Worm (Caenorhabditis elegans): ENCODE results near the gene pes-1.

The pes-1 gene

DNA sequence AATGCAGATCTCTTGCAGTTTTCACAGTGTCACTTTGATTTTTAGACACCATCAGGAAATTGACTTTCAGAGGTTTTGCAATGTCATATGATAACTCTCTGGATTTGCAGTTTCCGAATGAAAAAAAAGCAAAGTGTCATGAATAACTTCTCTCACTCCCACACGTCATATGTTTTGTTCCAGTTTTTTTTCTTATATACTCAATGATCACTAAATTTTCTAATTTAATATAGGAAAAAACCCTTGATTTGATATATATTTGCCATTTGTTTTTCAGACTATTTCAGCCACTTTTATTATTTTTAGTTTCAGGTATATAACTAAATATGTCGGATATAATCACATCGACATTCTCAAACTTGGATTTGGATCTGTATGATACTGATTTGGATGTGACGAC, 34.9 kb downstream of the pes-1 start, which contains the start of gene C09B9.1:
Gene C09B9.1 (plus strand): TSS at position 301 of the 400 bp plus-strand sequence.
- TF ChIP-seq jun-1 (tag; optimal IDR thresholded peaks at IDR 0.05) (no peak), lin-13 (GFP tag; optimal IDR thresholded peaks at IDR 0.05) (no peak), nhr-25 (tag; optimal IDR thresholded peaks at IDR 0.05; ENCODE audit: borderline replicate concordance, insufficient read depth) (no peak), fkh-10 (GFP tag; optimal IDR thresholded peaks at IDR 0.05) (no peak), mxl-2 (GFP tag; conservative IDR thresholded peaks at IDR 0.05) (no peak), dmd-9 (GFP tag; IDR thresholded peaks at IDR 0.05) (no peak), dpl-1 (GFP tag; optimal IDR thresholded peaks at IDR 0.05) (no peak)

DNA sequence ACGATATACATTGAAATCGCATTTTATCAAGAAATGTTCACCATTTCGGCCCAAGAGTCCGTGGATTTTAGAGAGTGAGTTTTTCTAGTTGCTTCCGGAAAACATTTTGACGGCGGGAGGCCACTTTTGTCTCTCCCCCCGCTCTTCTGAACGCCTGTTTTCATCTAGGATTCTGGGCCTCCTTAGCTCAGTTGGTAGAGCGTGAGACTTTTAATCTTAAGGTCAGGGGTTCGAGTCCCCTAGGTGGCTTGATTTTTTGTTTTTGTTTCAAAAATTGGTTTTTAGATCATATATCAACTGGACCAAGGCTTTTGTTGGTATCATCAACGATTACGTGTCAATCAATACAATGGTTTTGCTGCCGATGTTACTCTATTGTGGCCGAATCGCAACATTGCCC, 36.2 kb downstream of the pes-1 start:
- peak; percentile 58; the same call in 1 of the 2 replicates for TF ChIP-seq Y105C5A.15 (GFP tag; IDR thresholded peaks at IDR 0.05)
- TF ChIP-seq lin-1 (GFP tag; IDR thresholded peaks at IDR 0.05) = peak; percentile 61
- peak; percentile 99 for TF ChIP-seq snpc-1.2 (GFP tag; IDR thresholded peaks at IDR 0.05)
- peak; percentile 9 to 60 for TF ChIP-seq daf-16 (GFP tag; optimal IDR thresholded peaks at IDR 0.05)
- no peak for TF ChIP-seq daf-16 (tag; optimal IDR thresholded peaks at IDR 0.05)
- no peak for TF ChIP-seq skn-1 (tag; optimal IDR thresholded peaks at IDR 0.05)
- TF ChIP-seq F44E2.7 (GFP tag; IDR thresholded peaks at IDR 0.05) = peak; percentile 79; the same call in 1 of the 2 replicates
- peak; percentile 77; the same call in 1 of the 2 replicates for TF ChIP-seq nhr-41 (GFP tag; IDR thresholded peaks at IDR 0.05)
- TF ChIP-seq fos-1 (tag; optimal IDR thresholded peaks at IDR 0.05) = no peak
- peak; percentile 32 for TF ChIP-seq F49E8.2 (tag; optimal IDR thresholded peaks at IDR 0.05; ENCODE audit: borderline replicate concordance)
- no peak for TF ChIP-seq jun-1 (tag; optimal IDR thresholded peaks at IDR 0.05)
- no peak for TF ChIP-seq fkh-10 (GFP tag; optimal IDR thresholded peaks at IDR 0.05)
- TF ChIP-seq daf-19 (GFP tag; conservative IDR thresholded peaks at IDR 0.05) = 0 out of 2 replicates have a peak, but pooled peaks have one; percentile 63
- peak; percentile 92 for TF ChIP-seq dmd-8 (GFP tag; IDR thresholded peaks at IDR 0.05)
- TF ChIP-seq sdz-12 (GFP tag; optimal IDR thresholded peaks at IDR 0.05) = peak; percentile 8
- no peak for TF ChIP-seq php-3 (GFP tag; IDR thresholded peaks at IDR 0.05)
- TF ChIP-seq ceh-20 (GFP tag; IDR thresholded peaks at IDR 0.05) = peak; percentile 71
- TF ChIP-seq aha-1 (tag) = no peak
- peak; percentile 82 for TF ChIP-seq pha-4 (GFP tag; IDR thresholded peaks at IDR 0.05)
- no peak for TF ChIP-seq pha-4 (tag; optimal IDR thresholded peaks at IDR 0.05)
- no peak for TF ChIP-seq tag-97 (GFP tag; IDR thresholded peaks at IDR 0.05)
- peak; percentile 16 for TF ChIP-seq rbr-2 (tag; optimal IDR thresholded peaks at IDR 0.05)
- TF ChIP-seq hlh-30 (tag; optimal IDR thresholded peaks at IDR 0.05; ENCODE audit: insufficient read depth) = peak; percentile 21
- TF ChIP-seq zfp-3 (GFP tag; conservative IDR thresholded peaks at IDR 0.05) = peak; percentile 69; the same call in 1 of the 2 replicates
- TF ChIP-seq nhr-10 (tag; optimal IDR thresholded peaks at IDR 0.05) = no peak
- 0 out of 2 replicates have a peak, but pooled peaks have one; percentile 28 for TF ChIP-seq lin-29 (GFP tag; IDR thresholded peaks at IDR 0.05)
- peak; percentile 62; the same call in 1 of the 2 replicates for TF ChIP-seq mdt-29 (GFP tag; IDR thresholded peaks at IDR 0.05)
- TF ChIP-seq arid-1 (GFP tag; conservative IDR thresholded peaks at IDR 0.05) = peak; percentile 80
- TF ChIP-seq zip-2 (tag; optimal IDR thresholded peaks at IDR 0.05) = no peak
- TF ChIP-seq ZK337.2 (GFP tag; IDR thresholded peaks at IDR 0.05) = 0 out of 2 replicates have a peak, but pooled peaks have one; percentile 5
- peak; percentile 55 for TF ChIP-seq unc-130 (GFP tag; optimal IDR thresholded peaks at IDR 0.05)
- TF ChIP-seq madf-5 (GFP tag; IDR thresholded peaks at IDR 0.05) = peak; percentile 52 to 87; a peak in 1 of 4 replicates
- TF ChIP-seq ceh-44 (GFP tag; IDR thresholded peaks at IDR 0.05) = peak; percentile 88
- peak; percentile 65 for TF ChIP-seq T26A8.4 (GFP tag; IDR thresholded peaks at IDR 0.05)
- TF ChIP-seq nhr-111 (GFP tag; optimal IDR thresholded peaks at IDR 0.05) = peak; percentile 30
- TF ChIP-seq T20F7.1 (GFP tag; optimal IDR thresholded peaks at IDR 0.05) = peak; percentile 32
- TF ChIP-seq vab-7 (GFP tag; IDR thresholded peaks at IDR 0.05) = peak; percentile 81
- peak; percentile 78; the same call in 1 of the 2 replicates for TF ChIP-seq D1046.2 (GFP tag; IDR thresholded peaks at IDR 0.05)
- peak; percentile 84 for TF ChIP-seq F26F4.8 (GFP tag; conservative IDR thresholded peaks at IDR 0.05)
- TF ChIP-seq lir-3 (tag; optimal IDR thresholded peaks at IDR 0.05) = peak; percentile 6
- peak; percentile 59; the same call in 1 of the 2 replicates for TF ChIP-seq madf-9 (GFP tag; conservative IDR thresholded peaks at IDR 0.05)
- TF ChIP-seq Y48G9A.11 (GFP tag; IDR thresholded peaks at IDR 0.05) = peak; percentile 76
- no peak for TF ChIP-seq egl-27 (tag; optimal IDR thresholded peaks at IDR 0.05)
- peak; percentile 46; the same call in 1 of the 2 replicates for TF ChIP-seq saeg-2 (GFP tag; IDR thresholded peaks at IDR 0.05)
